Worm (Caenorhabditis elegans): ENCODE data around the gene R160.4.

- TF ChIP-seq nhr-10 (tag; optimal IDR thresholded peaks at IDR 0.05) (no peak), crh-2 (tag; optimal IDR thresholded peaks at IDR 0.05) (no peak), mdl-1 (tag; optimal IDR thresholded peaks at IDR 0.05) (no peak), ama-1 (optimal IDR thresholded peaks at IDR 0.05) (no peak), ceh-82 (tag; optimal IDR thresholded peaks at IDR 0.05) (no peak), lin-11 (tag; optimal IDR thresholded peaks at IDR 0.05) (no peak), zag-1 (tag; optimal IDR thresholded peaks at IDR 0.05) (no peak), alr-1 (tag; optimal IDR thresholded peaks at IDR 0.05) (no peak), aly-2 (tag; optimal IDR thresholded peaks at IDR 0.05) (no peak), snpc-4 (tag; optimal IDR thresholded peaks at IDR 0.05) (no peak), elt-1 (tag; optimal IDR thresholded peaks at IDR 0.05) (no peak), dmd-4 (tag; optimal IDR thresholded peaks at IDR 0.05) (no peak), nhr-77 (tag; optimal IDR thresholded peaks at IDR 0.05) (no peak), ztf-11 (tag; optimal IDR thresholded peaks at IDR 0.05) (no peak)
These were observed 2.5 kb downstream of the R160.4 start, which contains the start of gene R160.3 for ce11 chrX:4366231-4366630.
